Worm (Caenorhabditis elegans) whole organism, late embryonic: Measurements from ENCODE around the gene Y43F8C.9.

Experiments
- C08G9.2 ChIP-seq: sonication (generic microtip); optimal IDR thresholded peaks from 2 replicates; lab custom pipeline; 2016; ENCODE audit warnings: mild to moderate bottlenecking, missing genetic modification characterization, moderate library complexity, missing compliant biosample characterization
- C38D4.7 ChIP-seq: fragments of 200-800 bp; sonication (Bioruptor generic); optimal IDR thresholded peaks from 2 replicates; lab custom pipeline; 2018; ENCODE audit warnings: mild to moderate bottlenecking, missing genetic modification characterization, moderate library complexity, missing compliant biosample characterization
- F13H6.1 ChIP-seq: sonication (generic microtip); optimal IDR thresholded peaks from 2 replicates; lab custom pipeline; 2016; ENCODE audit warnings: missing genetic modification characterization, missing compliant biosample characterization
- K02D7.2 ChIP-seq: sonication (generic microtip); optimal IDR thresholded peaks from 2 replicates; lab custom pipeline; 2017; ENCODE audit warnings: mild to moderate bottlenecking, missing genetic modification characterization, missing compliant biosample characterization
- Y22D7AL.16 ChIP-seq: sonication (generic microtip); optimal IDR thresholded peaks from 2 replicates; lab custom pipeline; 2016; ENCODE audit warnings: missing genetic modification characterization, missing compliant biosample characterization
- ama-1 ChIP-seq: fragments of 150-350 bp; optimal IDR thresholded peaks from 2 replicates; lab custom pipeline; 2014
- ceh-14 ChIP-seq: sonication (generic microtip); optimal IDR thresholded peaks from 2 replicates; lab custom pipeline; 2016; ENCODE audit warnings: missing genotype, missing genetic modification characterization, missing compliant biosample characterization
- ceh-18 ChIP-seq: sonication (generic microtip); optimal IDR thresholded peaks from 2 replicates; lab custom pipeline; 2016; ENCODE audit warnings: missing genetic modification characterization, missing compliant biosample characterization
- ceh-24 ChIP-seq: sonication (generic microtip); optimal IDR thresholded peaks from 2 replicates; lab custom pipeline; 2016; ENCODE audit warnings: mild to moderate bottlenecking, missing genetic modification characterization, missing compliant biosample characterization
- ceh-30 ChIP-seq: fragments of 150-350 bp; optimal IDR thresholded peaks from 2 replicates; lab custom pipeline; 2014; ENCODE audit warnings: missing biosample characterization, missing genetic modification characterization
- ceh-34 ChIP-seq: sonication (generic microtip); optimal IDR thresholded peaks from 2 replicates; lab custom pipeline; 2016; ENCODE audit warnings: mild to moderate bottlenecking, missing genetic modification characterization, missing compliant biosample characterization
- che-1 ChIP-seq: sonication (generic microtip); optimal IDR thresholded peaks from 2 replicates; lab custom pipeline; 2016; ENCODE audit warnings: mild to moderate bottlenecking, missing genetic modification characterization, missing compliant biosample characterization
- dve-1 ChIP-seq: sonication (generic microtip); optimal IDR thresholded peaks from 2 replicates; lab custom pipeline; 2017; ENCODE audit warnings: antibody characterized with exemption, mild to moderate bottlenecking, missing genetic modification characterization, missing compliant biosample characterization
- elt-2 ChIP-seq: sonication (generic microtip); optimal IDR thresholded peaks from 2 replicates; lab custom pipeline; 2016; ENCODE audit warnings: missing genetic modification reagents, missing genetic modification characterization, missing compliant biosample characterization
- elt-4 ChIP-seq: sonication (generic microtip); optimal IDR thresholded peaks from 2 replicates; lab custom pipeline; 2016; ENCODE audit warnings: missing genetic modification characterization, missing compliant biosample characterization
- fax-1 ChIP-seq: sonication (generic microtip); optimal IDR thresholded peaks from 2 replicates; lab custom pipeline; 2016; ENCODE audit warnings: missing genotype, missing genetic modification characterization, missing compliant biosample characterization
- fkh-10 ChIP-seq: fragments of 150-350 bp; optimal IDR thresholded peaks from 2 replicates; lab custom pipeline; 2014; ENCODE audit warnings: missing biosample characterization, missing genetic modification reagents, missing genetic modification characterization
- fkh-6 ChIP-seq: sonication (generic microtip); optimal IDR thresholded peaks from 2 replicates; lab custom pipeline; 2016; ENCODE audit warnings: missing genetic modification characterization, missing compliant biosample characterization
- gmeb-2 ChIP-seq: sonication (generic microtip); optimal IDR thresholded peaks from 2 replicates; lab custom pipeline; 2016; ENCODE audit warnings: missing genetic modification characterization, inconsistent platforms, missing compliant biosample characterization
- hlh-13 ChIP-seq: fragments of 200-800 bp; sonication (Bioruptor generic); optimal IDR thresholded peaks from 2 replicates; lab custom pipeline; 2018; ENCODE audit warnings: mild to moderate bottlenecking, missing genetic modification characterization, missing compliant biosample characterization
- nfya-1 ChIP-seq: sonication (generic microtip); optimal IDR thresholded peaks from 2 replicates; lab custom pipeline; 2017; ENCODE audit warnings: missing genetic modification characterization, mild to moderate bottlenecking, missing compliant biosample characterization, antibody characterized with exemption, moderate library complexity
- npax-4 ChIP-seq: sonication (generic microtip); optimal IDR thresholded peaks from 2 replicates; lab custom pipeline; 2016; ENCODE audit warnings: missing genetic modification characterization, missing compliant biosample characterization
- odd-2 ChIP-seq: sonication (generic microtip); optimal IDR thresholded peaks from 2 replicates; lab custom pipeline; 2017; ENCODE audit warnings: antibody characterized with exemption, mild to moderate bottlenecking, missing genetic modification characterization, missing compliant biosample characterization
- pax-1 ChIP-seq: fragments of 150-350 bp; optimal IDR thresholded peaks from 2 replicates; lab custom pipeline; 2014; ENCODE audit warnings: missing biosample characterization, missing genetic modification characterization
- pha-4 ChIP-seq: fragments of 150-350 bp; optimal IDR thresholded peaks from 2 replicates; lab custom pipeline; 2018; ENCODE audit warnings: missing biosample characterization, missing genetic modification reagents, missing genetic modification characterization
- ref-2 ChIP-seq: sonication (generic microtip); optimal IDR thresholded peaks from 2 replicates; lab custom pipeline; 2016; ENCODE audit warnings: missing genetic modification characterization, missing compliant biosample characterization
- sdc-2 ChIP-seq: sonication (generic microtip); optimal IDR thresholded peaks from 2 replicates; lab custom pipeline; 2016; ENCODE audit warnings: missing genotype, missing genetic modification characterization, missing compliant biosample characterization
- sox-4 ChIP-seq: sonication (generic microtip); optimal IDR thresholded peaks from 2 replicates; lab custom pipeline; 2017; ENCODE audit warnings: mild to moderate bottlenecking, missing genetic modification characterization, inconsistent platforms, missing compliant biosample characterization
- syd-9 ChIP-seq: sonication (generic microtip); optimal IDR thresholded peaks from 2 replicates; lab custom pipeline; 2016; ENCODE audit warnings: mild to moderate bottlenecking, missing genetic modification characterization, moderate library complexity, missing compliant biosample characterization
- tbx-7 ChIP-seq: sonication (generic microtip); optimal IDR thresholded peaks from 2 replicates; lab custom pipeline; 2016; ENCODE audit warnings: missing genotype, missing genetic modification characterization, missing compliant biosample characterization
- ttx-3 ChIP-seq: sonication (generic microtip); optimal IDR thresholded peaks from 2 replicates; lab custom pipeline; 2016; ENCODE audit warnings: missing genetic modification reagents, missing genetic modification characterization, missing compliant biosample characterization
- unc-42 ChIP-seq: sonication (generic microtip); optimal IDR thresholded peaks from 2 replicates; lab custom pipeline; 2016; ENCODE audit warnings: missing genotype, missing genetic modification characterization, missing compliant biosample characterization
- unc-86 ChIP-seq: sonication (generic microtip); optimal IDR thresholded peaks from 2 replicates; lab custom pipeline; 2016; ENCODE audit warnings: missing genetic modification characterization, missing compliant biosample characterization
- zip-5 ChIP-seq: sonication (generic microtip); optimal IDR thresholded peaks from 2 replicates; lab custom pipeline; 2016; ENCODE audit warnings: missing genetic modification characterization, missing compliant biosample characterization
- ztf-16 ChIP-seq: sonication (generic microtip); optimal IDR thresholded peaks from 2 replicates; lab custom pipeline; 2017; ENCODE audit warnings: missing genetic modification characterization, missing compliant biosample characterization

Y43F8C.9 gene

DNA sequence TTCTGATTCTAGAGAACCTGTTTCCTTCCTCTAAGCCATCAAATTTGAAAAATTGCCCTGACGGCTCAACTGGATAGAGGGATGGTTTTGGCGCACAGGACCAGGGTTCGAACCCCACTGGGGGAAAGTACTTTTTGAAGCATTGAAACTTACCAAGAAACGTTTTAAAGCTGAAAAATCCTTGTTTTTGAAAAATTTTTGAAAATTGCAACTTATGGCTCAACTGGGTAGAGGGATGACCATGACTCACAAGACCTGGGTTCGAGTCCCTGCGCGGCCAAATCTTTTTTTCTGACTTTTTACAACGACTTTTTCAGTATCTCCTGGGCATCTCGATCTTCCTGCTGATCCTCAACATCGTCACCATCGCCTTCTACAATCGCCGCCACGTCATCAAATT is 25.0 kb downstream of the Y43F8C.9 start:
- no peak for TF ChIP-seq unc-42 (tag; lab: Kevin White, UChicago)
- no peak for TF ChIP-seq C38D4.7 (GFP tag; lab: Kevin White, UChicago)
- TF ChIP-seq ttx-3 (tag; lab: Kevin White, UChicago) = no peak
- no peak for TF ChIP-seq zip-5 (tag; lab: Kevin White, UChicago)
- TF ChIP-seq odd-2 = no peak
- no peak for TF ChIP-seq dve-1 (tag; lab: Kevin White, UChicago)
- TF ChIP-seq, all 69 proteins: peak for 0

DNA sequence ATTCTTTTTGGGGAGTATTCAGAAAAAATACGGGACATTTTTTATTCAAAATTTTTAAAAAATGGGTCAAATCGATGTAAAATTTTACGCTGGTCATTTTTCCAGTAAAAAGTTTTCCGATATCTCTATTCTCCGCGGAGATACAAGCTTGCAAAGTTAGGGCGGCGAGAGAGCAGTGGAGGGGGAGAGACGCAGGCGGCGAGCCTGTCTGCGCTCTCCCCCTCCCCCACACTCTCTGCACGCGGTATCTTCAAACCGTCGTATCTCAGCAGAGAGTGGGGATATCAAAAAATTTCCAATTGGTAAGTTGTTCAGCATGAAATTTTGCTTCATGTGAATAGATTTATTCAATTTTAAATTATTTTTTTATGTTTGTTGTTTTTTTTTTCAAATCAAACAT is 25.9 kb downstream of the Y43F8C.9 start:
- TF ChIP-seq fax-1 (no peak), pha-4 (tag; lab: Kevin White, UChicago) (no peak), ztf-16 (tag; lab: Kevin White, UChicago) (no peak), sdc-2 (tag; lab: Kevin White, UChicago) (no peak), hlh-13 (GFP tag; lab: Kevin White, UChicago) (no peak), ceh-30 (tag; lab: Kevin White, UChicago) (no peak), ref-2 (tag; lab: Kevin White, UChicago) (no peak), fkh-10 (no peak), sox-4 (tag; lab: Kevin White, UChicago) (no peak)

DNA sequence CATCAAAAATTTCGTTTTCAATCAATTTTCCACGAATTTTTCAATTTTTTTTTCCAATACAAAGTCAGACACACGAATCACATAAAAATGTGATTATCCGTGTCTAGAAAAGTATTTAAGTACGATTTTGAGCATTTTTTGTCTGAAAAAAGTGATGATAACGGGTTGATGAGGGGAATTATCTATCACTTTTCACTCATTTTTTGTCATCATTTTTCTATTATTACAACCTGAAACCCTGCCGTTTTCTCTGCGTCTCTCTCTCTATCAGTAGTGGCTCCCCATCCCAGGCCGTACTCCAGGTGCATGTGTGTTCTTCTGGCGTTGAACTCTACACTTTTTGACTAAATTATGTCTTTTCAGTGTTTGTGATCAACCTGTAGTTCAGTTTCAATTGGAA is 26.5 kb downstream of the Y43F8C.9 start:
- no peak for TF ChIP-seq dve-1 (tag; lab: Kevin White, UChicago)
- TF ChIP-seq elt-2 = no peak
- TF ChIP-seq C08G9.2 (tag; lab: Kevin White, UChicago) = no peak
- no peak for TF ChIP-seq ref-2 (tag; lab: Kevin White, UChicago)
- TF ChIP-seq sdc-2 (tag; lab: Kevin White, UChicago) = no peak

DNA sequence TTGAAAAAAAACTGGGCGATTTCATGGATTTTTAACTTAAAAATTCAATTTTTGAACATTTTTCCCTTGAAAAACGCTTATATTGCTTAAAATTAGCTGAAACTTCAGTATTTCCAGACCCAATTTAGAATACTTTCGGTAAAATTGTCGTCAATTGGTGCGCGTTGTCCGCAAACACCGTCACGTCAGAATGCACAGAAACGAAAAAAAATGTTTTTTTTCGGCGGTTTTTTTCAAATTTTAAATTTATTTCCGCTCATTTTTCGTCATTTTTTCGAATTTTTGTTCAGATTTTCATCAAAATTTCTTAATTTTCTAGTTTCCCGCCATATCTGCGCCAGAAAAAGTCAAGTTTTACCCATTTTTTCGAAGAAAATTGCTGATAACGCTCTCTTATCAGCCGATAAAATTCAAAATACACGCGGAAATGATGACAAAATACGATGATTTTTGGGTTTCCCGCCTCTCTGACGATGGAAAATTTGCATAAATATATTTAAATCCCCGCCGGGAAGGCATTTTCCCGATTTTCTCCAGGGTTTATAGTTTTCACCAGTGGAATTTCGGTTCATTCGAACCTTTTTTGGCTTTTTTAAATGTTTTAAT is 27.5 kb downstream of the Y43F8C.9 start:
- TF ChIP-seq odd-2 (no peak), elt-2 (peak; percentile 48), syd-9 (no peak)

DNA sequence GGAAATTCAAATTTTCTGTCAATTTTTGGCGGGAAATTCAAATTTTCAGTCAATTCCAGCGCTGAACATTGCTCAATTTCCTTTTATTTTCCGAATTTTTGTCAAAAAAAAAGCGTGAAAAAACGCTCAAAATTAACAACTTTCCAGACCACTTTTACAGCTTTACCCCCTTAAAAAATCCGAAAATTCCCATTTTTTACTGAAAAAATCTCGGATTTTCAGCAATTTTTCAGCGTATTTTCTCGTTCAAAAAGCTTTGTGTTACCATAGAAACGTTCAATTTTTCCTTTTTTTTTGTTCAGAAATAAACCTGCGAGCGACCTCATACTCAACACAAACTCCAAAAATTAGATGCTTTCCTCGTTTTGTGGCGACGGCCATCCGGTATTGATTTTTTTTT is 28.6 kb downstream of the Y43F8C.9 start, which contains the start of gene mrp-7:
mrp-7 (plus strand) TSS at position 301 of the 400 bp plus-strand sequence.
- TF ChIP-seq ceh-34 (tag; lab: Kevin White, UChicago) = no peak

DNA sequence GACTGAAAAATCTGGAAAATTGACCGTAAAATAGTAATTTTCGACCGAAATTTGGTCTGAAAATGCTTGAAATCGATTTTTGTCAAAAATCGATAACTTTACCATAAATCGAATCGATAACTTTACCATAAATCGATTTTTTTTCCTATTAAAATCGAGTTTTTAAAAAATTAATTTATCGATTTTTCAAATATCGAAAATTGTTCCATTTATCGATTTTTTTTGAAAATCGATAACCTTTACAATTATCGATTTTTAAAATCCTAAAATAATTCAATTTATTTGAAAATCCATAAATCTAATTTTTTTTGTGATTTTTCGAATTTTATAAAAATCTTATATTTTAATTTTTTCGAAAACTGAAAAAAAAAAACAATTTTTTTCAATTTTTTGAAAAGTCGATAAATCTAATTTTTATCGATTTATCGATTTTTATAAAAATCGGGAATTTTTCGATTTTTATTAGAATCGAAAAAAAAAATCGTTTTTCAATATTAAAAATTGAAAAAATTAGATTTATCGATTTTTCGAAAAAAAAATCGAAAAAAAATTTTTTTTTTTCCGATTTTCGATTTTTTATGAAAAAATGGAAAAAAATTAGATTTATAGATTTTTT is 45.5 kb downstream of the Y43F8C.9 start:
- TF ChIP-seq elt-4 (tag; lab: Kevin White, UChicago) = no peak
- no peak for TF ChIP-seq ama-1 (lab: Kevin White, UChicago)
- TF ChIP-seq ceh-24 (tag; lab: Kevin White, UChicago) = no peak
- no peak for TF ChIP-seq Y22D7AL.16 (tag; lab: Kevin White, UChicago)
- TF ChIP-seq ceh-18 (tag; lab: Kevin White, UChicago) = no peak
- no peak for TF ChIP-seq tbx-7
- no peak for TF ChIP-seq pha-4 (tag; lab: Kevin White, UChicago)
- TF ChIP-seq ztf-16 (tag; lab: Kevin White, UChicago) = no peak
- TF ChIP-seq fkh-6 (tag; lab: Kevin White, UChicago) = no peak
- no peak for TF ChIP-seq gmeb-2 (tag; lab: Kevin White, UChicago)
- no peak for TF ChIP-seq ceh-30 (tag; lab: Kevin White, UChicago)
- no peak for TF ChIP-seq pax-1
- TF ChIP-seq npax-4 (tag; lab: Kevin White, UChicago) = no peak
- TF ChIP-seq F13H6.1 (tag; lab: Kevin White, UChicago) = no peak
- no peak for TF ChIP-seq K02D7.2 (tag; lab: Kevin White, UChicago)
- no peak for TF ChIP-seq nfya-1 (tag; lab: Kevin White, UChicago)
- no peak for TF ChIP-seq ceh-14 (tag; lab: Kevin White, UChicago)
- no peak for TF ChIP-seq che-1 (tag; lab: Kevin White, UChicago)
- TF ChIP-seq unc-86 (tag; lab: Kevin White, UChicago) = no peak
